Worm (Caenorhabditis elegans) whole organism, young adult: ENCODE measurements around the gene F18H3.4.

Source experiments
- F33H1.4 ChIP-seq: fragments of 200-800 bp; sonication (Bioruptor generic); IDR thresholded peaks from 2 replicates; pipeline ENCODE4 v1.3.6; 2022; ENCODE audit warnings: missing genetic modification reagents, missing genetic modification characterization, missing compliant biosample characterization
- nhr-179 ChIP-seq: sonication (generic microtip); optimal IDR thresholded peaks from 2 replicates; lab custom pipeline; 2016; ENCODE audit warnings: mild to moderate bottlenecking, missing genetic modification characterization, missing compliant biosample characterization

DNA sequence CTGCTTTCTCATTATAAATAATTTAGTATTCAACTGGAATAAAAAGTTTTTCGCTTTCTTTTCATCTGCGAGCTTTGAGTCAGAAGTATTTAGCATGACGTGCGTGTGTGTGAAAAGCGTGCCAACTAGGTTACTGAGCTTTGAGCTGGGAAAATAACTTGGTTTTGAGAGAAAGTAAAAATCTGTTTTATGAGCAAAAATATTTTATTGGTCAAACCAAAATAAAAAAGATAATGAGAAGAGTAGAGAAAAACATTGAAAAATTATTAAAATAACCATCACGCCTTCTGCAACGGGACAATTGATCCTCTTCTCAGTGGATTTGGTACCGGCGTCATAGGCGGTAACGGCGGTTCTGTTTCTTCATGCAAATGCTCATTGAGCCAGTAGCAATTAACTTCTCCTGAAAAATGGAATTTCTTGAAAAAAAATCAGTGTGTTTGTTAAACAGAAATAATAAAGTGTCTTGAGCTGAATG is 15.7 kb downstream of the F18H3.4 start:
- TF ChIP-seq nhr-179 (tag; lab: Kevin White, UChicago) (no peak), F33H1.4 (no peak)
